Worm (Caenorhabditis elegans) whole organism, L1 larva: ENCODE results near the gene sem-5.
A peak's percentile ranks its signal among the peaks of the same experiment; 100 is the strongest.

Experiments used
- aha-1 ChIP-seq: fragments of 150-350 bp; optimal IDR thresholded peaks from 2 replicates; lab custom pipeline; 2014; ENCODE audit warnings: missing biosample characterization, missing genetic modification characterization
- ama-1 ChIP-seq: fragments of 150-350 bp; optimal IDR thresholded peaks from 2 replicates; lab custom pipeline; 2014
- blmp-1 ChIP-seq: fragments of 150-350 bp; optimal IDR thresholded peaks from 2 replicates; lab custom pipeline; 2014; ENCODE audit warnings: missing biosample characterization, missing genetic modification characterization
- dsc-1 ChIP-seq: sonication (generic microtip); optimal IDR thresholded peaks from 2 replicates; lab custom pipeline; 2016; ENCODE audit warnings: mild to moderate bottlenecking, missing genetic modification characterization, missing compliant biosample characterization
- efl-1 ChIP-seq, 4 experiments: fragments of 150-350 bp; optimal IDR thresholded peaks in 3 of 4; peaks in 1 of 4; 1 replicate in 1 of 4; 2 replicates in 3 of 4; lab custom pipeline; 2014; ENCODE audit warnings: missing biosample characterization in 2 of 4, missing genetic modification characterization in 2 of 4, missing genetic modification reagents in 2 of 4
- egl-13 ChIP-seq: sonication (generic microtip); optimal IDR thresholded peaks from 2 replicates; lab custom pipeline; 2016; ENCODE audit warnings: missing genotype, missing genetic modification reagents, missing genetic modification characterization, missing compliant biosample characterization
- elt-2 ChIP-seq: sonication (generic microtip); optimal IDR thresholded peaks from 2 replicates; lab custom pipeline; 2016; ENCODE audit warnings: missing genetic modification characterization, mild to moderate bottlenecking, inconsistent platforms, missing compliant biosample characterization, missing genetic modification reagents
- elt-3 ChIP-seq, 6 experiments: fragments of 150-350 bp in 1 of 6; sonication (generic microtip); optimal IDR thresholded peaks; 2 replicates each; lab custom pipeline; 2017 to 2018; ENCODE audit warnings: missing biosample characterization in 6 of 6, missing genetic modification characterization in 6 of 6, inconsistent platforms in 1 of 6
- fkh-8 ChIP-seq: sonication (generic microtip); optimal IDR thresholded peaks from 2 replicates; lab custom pipeline; 2016; ENCODE audit warnings: mild to moderate bottlenecking, missing genetic modification characterization, missing compliant biosample characterization
- grh-1 ChIP-seq: fragments of 200-800 bp; sonication (Bioruptor generic); IDR thresholded peaks from 2 replicates; pipeline ENCODE4 v1.3.6; 2022; ENCODE audit warnings: missing genetic modification reagents, missing genetic modification characterization, missing compliant biosample characterization
- hlh-17 ChIP-seq: fragments of 200-800 bp; sonication (Bioruptor generic); optimal IDR thresholded peaks from 2 replicates; lab custom pipeline; 2018; ENCODE audit warnings: missing genetic modification characterization, mild to moderate bottlenecking, missing compliant biosample characterization, moderate library complexity, borderline replicate concordance
- hpl-2 ChIP-seq: fragments of 150-350 bp; optimal IDR thresholded peaks from 2 replicates; lab custom pipeline; 2014; ENCODE audit warnings: missing biosample characterization, missing genetic modification reagents, missing genetic modification characterization
- irx-1 ChIP-seq: sonication (generic microtip); optimal IDR thresholded peaks from 2 replicates; lab custom pipeline; 2016; ENCODE audit warnings: missing genetic modification characterization, missing compliant biosample characterization
- lin-14 ChIP-seq: fragments of 200-800 bp; sonication (Bioruptor generic); optimal IDR thresholded peaks from 2 replicates; lab custom pipeline; 2018; ENCODE audit warnings: mild to moderate bottlenecking, missing genetic modification characterization, moderate library complexity, missing compliant biosample characterization
- lin-15B ChIP-seq: fragments of 150-350 bp; sonication (generic microtip); optimal IDR thresholded peaks from 3 replicates; lab custom pipeline; 2014; ENCODE audit warnings: missing biosample characterization, missing genetic modification characterization
- lin-35 ChIP-seq, 2 experiments: fragments of 150-350 bp; optimal IDR thresholded peaks; 2 replicates each; lab custom pipeline; 2014; ENCODE audit warnings: missing biosample characterization in 2 of 2, missing genetic modification characterization in 2 of 2, missing genetic modification reagents in 2 of 2
- lir-3 ChIP-seq: sonication (generic microtip); optimal IDR thresholded peaks from 2 replicates; lab custom pipeline; 2016; ENCODE audit warnings: mild to moderate bottlenecking, missing genetic modification characterization, moderate library complexity, missing compliant biosample characterization; ENCODE audit not compliant: poor library complexity
- mab-9 ChIP-seq: fragments of 200-800 bp; sonication (Bioruptor generic); IDR thresholded peaks from 2 replicates; pipeline ENCODE4 v1.3.6; 2022; ENCODE audit warnings: missing genetic modification reagents, missing genetic modification characterization, missing compliant biosample characterization
- mep-1 ChIP-seq: fragments of 150-350 bp; optimal IDR thresholded peaks from 2 replicates; lab custom pipeline; 2014; ENCODE audit warnings: missing biosample characterization, missing genetic modification characterization
- nhr-11 ChIP-seq: fragments of 150-350 bp; optimal IDR thresholded peaks from 2 replicates; lab custom pipeline; 2014; ENCODE audit warnings: missing biosample characterization, missing genetic modification characterization
- nhr-20 ChIP-seq: sonication (generic microtip); optimal IDR thresholded peaks from 2 replicates; lab custom pipeline; 2016; ENCODE audit warnings: mild to moderate bottlenecking, missing genetic modification characterization, missing compliant biosample characterization
- nhr-47 ChIP-seq: sonication (generic microtip); optimal IDR thresholded peaks from 2 replicates; lab custom pipeline; 2016; ENCODE audit warnings: mild to moderate bottlenecking, missing genetic modification characterization, moderate library complexity, missing compliant biosample characterization
- nhr-71 ChIP-seq: sonication (generic microtip); optimal IDR thresholded peaks from 2 replicates; lab custom pipeline; 2016; ENCODE audit warnings: mild to moderate bottlenecking, missing genetic modification characterization, moderate library complexity, missing compliant biosample characterization
- nhr-76 ChIP-seq: sonication (generic microtip); optimal IDR thresholded peaks from 2 replicates; lab custom pipeline; 2017; ENCODE audit warnings: missing biosample characterization, missing genetic modification characterization
- nhr-77 ChIP-seq: fragments of 150-350 bp; optimal IDR thresholded peaks from 2 replicates; lab custom pipeline; 2014; ENCODE audit warnings: missing biosample characterization, missing genetic modification characterization
- nhr-85 ChIP-seq: sonication (generic microtip); peaks from one replicate; lab custom pipeline; 2016; ENCODE audit warnings: missing genetic modification characterization, inconsistent platforms, missing compliant biosample characterization
- rnt-1 ChIP-seq: sonication (generic microtip); optimal IDR thresholded peaks from 2 replicates; lab custom pipeline; 2016; ENCODE audit warnings: mild to moderate bottlenecking, missing genetic modification characterization, moderate library complexity, missing compliant biosample characterization
- snpc-4 ChIP-seq: fragments of 150-350 bp; optimal IDR thresholded peaks from 2 replicates; lab custom pipeline; 2014; ENCODE audit warnings: missing biosample characterization, missing genetic modification characterization
- sox-4 ChIP-seq: sonication (generic microtip); optimal IDR thresholded peaks from 2 replicates; lab custom pipeline; 2016; ENCODE audit warnings: missing genetic modification characterization, missing compliant biosample characterization
- sptf-1 ChIP-seq: fragments of 150-350 bp; optimal IDR thresholded peaks from 2 replicates; lab custom pipeline; 2014; ENCODE audit warnings: missing biosample characterization, missing genetic modification characterization
- tbx-2 ChIP-seq: sonication (generic microtip); optimal IDR thresholded peaks from 2 replicates; lab custom pipeline; 2016; ENCODE audit warnings: missing genetic modification characterization, missing compliant biosample characterization
- tlp-1 ChIP-seq: fragments of 150-350 bp; optimal IDR thresholded peaks from 2 replicates; lab custom pipeline; 2014; ENCODE audit warnings: missing biosample characterization, missing genetic modification characterization
- vab-15 ChIP-seq: sonication (generic microtip); optimal IDR thresholded peaks from 2 replicates; lab custom pipeline; 2017; ENCODE audit warnings: missing genotype, mild to moderate bottlenecking, missing genetic modification characterization, missing compliant biosample characterization
- xbp-1 ChIP-seq: sonication (generic microtip); optimal IDR thresholded peaks from 2 replicates; lab custom pipeline; 2016; ENCODE audit warnings: missing genetic modification characterization, missing compliant biosample characterization
- ztf-4 ChIP-seq: fragments of 150-350 bp; optimal IDR thresholded peaks from 2 replicates; lab custom pipeline; 2014; ENCODE audit warnings: missing biosample characterization, missing genetic modification characterization

Gene sem-5

ce11 chrX:7984742-7985141 lies 23.2 kb upstream of the sem-5 start:
- TF ChIP-seq efl-1 (optimal IDR thresholded peaks at IDR 0.05; lab: Kevin White, UChicago) (no peak), efl-1 (GFP tag; optimal IDR thresholded peaks at IDR 0.05 in 1 of 2; lab: Kevin White, UChicago) (peak in 1 of 2 experiments; percentile 67), blmp-1 (tag; lab: Kevin White, UChicago) (peak; percentile 4), grh-1 (GFP tag; lab: Robert Waterston, UW) (no peak)

ce11 chrX:7982047-7982446 lies 20.5 kb upstream of the sem-5 start, which contains the start of gene his-71:
Gene his-71, minus strand, starts transcription at chrX:7982070.
- TF ChIP-seq snpc-4 (tag; lab: Kevin White, UChicago), result no peak
- TF ChIP-seq blmp-1 (tag; lab: Kevin White, UChicago), result peak; percentile 81
- peak in 1 of 6 experiments; percentile 21 for TF ChIP-seq elt-3 (tag; optimal IDR thresholded peaks at IDR 0.05; lab: Kevin White, UChicago)
- no peak for TF ChIP-seq vab-15 (tag; lab: Kevin White, UChicago)
- TF ChIP-seq nhr-85 (tag; lab: Kevin White, UChicago), result peak; percentile 61
- no peak for TF ChIP-seq efl-1 (optimal IDR thresholded peaks at IDR 0.05; lab: Kevin White, UChicago)
- TF ChIP-seq efl-1 (GFP tag; optimal IDR thresholded peaks at IDR 0.05 in 1 of 2; lab: Kevin White, UChicago), result no peak
- TF ChIP-seq nhr-11, result no peak
- TF ChIP-seq lin-15B (tag; lab: Kevin White, UChicago), result no peak
- TF ChIP-seq nhr-71 (tag; lab: Kevin White, UChicago), result peak; percentile 17
- TF ChIP-seq lin-35 (GFP tag; optimal IDR thresholded peaks at IDR 0.05; lab: Kevin White, UChicago), result peak in 1 of 2 experiments; percentile 40
- TF ChIP-seq nhr-20 (tag; lab: Kevin White, UChicago), result peak; percentile 20
- TF ChIP-seq rnt-1 (tag; lab: Kevin White, UChicago), result no peak
- peak; percentile 70 for TF ChIP-seq fkh-8 (tag; lab: Kevin White, UChicago)
- peak; percentile 34 for TF ChIP-seq lin-14 (GFP tag; lab: Kevin White, UChicago)
- peak; percentile 3 for TF ChIP-seq xbp-1 (tag; lab: Kevin White, UChicago)

- TF ChIP-seq ama-1 (lab: Kevin White, UChicago), result no peak
- no peak for TF ChIP-seq aha-1
- TF ChIP-seq egl-13 (tag; lab: Kevin White, UChicago), result no peak
- TF ChIP-seq sox-4, result peak; percentile 41
- no peak for TF ChIP-seq lin-14 (GFP tag; lab: Kevin White, UChicago)
- TF ChIP-seq nhr-76 (tag; lab: Kevin White, UChicago), result no peak
- peak; percentile 87 for TF ChIP-seq fkh-8 (tag; lab: Kevin White, UChicago)
- peak; percentile 66 for TF ChIP-seq nhr-71 (tag; lab: Kevin White, UChicago)
- no peak for TF ChIP-seq nhr-77 (tag; lab: Kevin White, UChicago)
- TF ChIP-seq hlh-17, result no peak
- TF ChIP-seq tlp-1 (tag; lab: Kevin White, UChicago), result no peak
- no peak for TF ChIP-seq efl-1 (optimal IDR thresholded peaks at IDR 0.05; lab: Kevin White, UChicago)
- no peak for TF ChIP-seq efl-1 (GFP tag; optimal IDR thresholded peaks at IDR 0.05 in 1 of 2; lab: Kevin White, UChicago)
- TF ChIP-seq lin-35 (GFP tag; optimal IDR thresholded peaks at IDR 0.05; lab: Kevin White, UChicago), result no peak
- TF ChIP-seq mab-9, result no peak
- peak; percentile 51 for TF ChIP-seq nhr-47
- no peak for TF ChIP-seq sptf-1
- no peak for TF ChIP-seq irx-1 (tag; lab: Kevin White, UChicago)
- peak; percentile 31 for TF ChIP-seq dsc-1 (tag; lab: Kevin White, UChicago)
- no peak for TF ChIP-seq tbx-2
- no peak for TF ChIP-seq ztf-4 (tag; lab: Kevin White, UChicago)
These were observed 15.9 kb upstream of the sem-5 start for ce11 chrX:7977452-7977851.

- TF ChIP-seq lin-35 (GFP tag; optimal IDR thresholded peaks at IDR 0.05; lab: Kevin White, UChicago), result no peak
- TF ChIP-seq lir-3 (tag; lab: Kevin White, UChicago), result no peak
- no peak for TF ChIP-seq mep-1 (tag; lab: Kevin White, UChicago)
- no peak for TF ChIP-seq nhr-71 (tag; lab: Kevin White, UChicago)
These were observed 14.9 kb upstream of the sem-5 start, which contains the start of gene F45E1.5 for ce11 chrX:7976400-7976799. Gene F45E1.5, plus strand, starts transcription at chrX:7976700.

- no peak for TF ChIP-seq hpl-2 (GFP tag; lab: Kevin White, UChicago)
- TF ChIP-seq elt-2 (tag; lab: Kevin White, UChicago), result peak; percentile 23
These were observed 14.2 kb upstream of the sem-5 start for ce11 chrX:7975741-7976140.
